Fruit fly (Drosophila melanogaster): Measurements from ENCODE around the gene CG6195.

- no peak for TF ChIP-seq CTCF (optimal IDR thresholded peaks at IDR 0.05)
- TF ChIP-seq CG8478 (optimal IDR thresholded peaks at IDR 0.05), result no peak
These were observed 2.5 kb upstream of the CG6195 start, which contains the start of gene CG31219 for dm6 chr3R:19650718-19651117.

All from S2 (cell line).